Worm (Caenorhabditis elegans): ENCODE data around the gene cyp-33C11.

The cyp-33C11 gene

ce11 chrV:667459-667858 is 45.3 kb downstream of the cyp-33C11 start, which contains the start of gene nhr-180:
Gene nhr-180 (minus strand): TSS chrV:667510.
- no peak for TF ChIP-seq W03F9.2 (tag; optimal IDR thresholded peaks at IDR 0.05)
- TF ChIP-seq him-1 (tag; optimal IDR thresholded peaks at IDR 0.05), result no peak
- TF ChIP-seq dao-5 (tag; optimal IDR thresholded peaks at IDR 0.05), result no peak

ce11 chrV:664337-664847 is 48.4 kb downstream of the cyp-33C11 start, which contains the start of the genes F31F4.11 and srh-266:
Gene F31F4.11 (minus strand): TSS chrV:664437.
Gene srh-266 (plus strand): TSS chrV:664797.
- no peak for TF ChIP-seq dao-5 (tag; optimal IDR thresholded peaks at IDR 0.05)
- TF ChIP-seq W03F9.2 (tag; optimal IDR thresholded peaks at IDR 0.05), result no peak
- no peak for TF ChIP-seq him-1 (tag; optimal IDR thresholded peaks at IDR 0.05)

All from whole organism, L4/young adult.